Worm (Caenorhabditis elegans) whole organism, mixed stage, embryonic: ENCODE results near the gene C55A6.10.

Source experiments
- lsy-2 ChIP-seq: fragments of 150-350 bp; optimal IDR thresholded peaks from 2 replicates; lab custom pipeline; 2014; ENCODE audit warnings: missing biosample characterization, missing genetic modification characterization
- mep-1 ChIP-seq: fragments of 150-350 bp; optimal IDR thresholded peaks from 2 replicates; lab custom pipeline; 2017; ENCODE audit warnings: missing biosample characterization, missing genetic modification reagents, missing genetic modification characterization, inconsistent platforms
- tbx-8 ChIP-seq: fragments of 200-800 bp; sonication (Bioruptor generic); optimal IDR thresholded peaks from 2 replicates; lab custom pipeline; 2018; ENCODE audit warnings: mild to moderate bottlenecking, missing genetic modification characterization, moderate library complexity, missing compliant biosample characterization
- unc-39 ChIP-seq: fragments of 150-350 bp; optimal IDR thresholded peaks from 2 replicates; lab custom pipeline; 2014; ENCODE audit warnings: missing biosample characterization, missing genetic modification characterization

- TF ChIP-seq lsy-2 (tag; lab: Kevin White, UChicago) = no peak
- TF ChIP-seq unc-39 (tag; lab: Kevin White, UChicago) = no peak
- no peak for TF ChIP-seq tbx-8 (GFP tag; lab: Kevin White, UChicago)
- TF ChIP-seq mep-1 (tag; lab: Kevin White, UChicago) = no peak
Measured at ce11 chrV:11500980-11501379, 4.2 kb upstream of the C55A6.10 start.
